Worm (Caenorhabditis elegans) whole organism, L3 larva: ENCODE results near the gene C47A10.16.

ENCODE experiments used
- R02D3.7 ChIP-seq: fragments of 150-350 bp; optimal IDR thresholded peaks from 2 replicates; lab custom pipeline; 2014; ENCODE audit warnings: missing biosample characterization, missing genetic modification characterization
- aly-2 ChIP-seq: fragments of 150-350 bp; optimal IDR thresholded peaks from 2 replicates; lab custom pipeline; 2014; ENCODE audit warnings: missing biosample characterization, missing genetic modification characterization
- ama-1 ChIP-seq: fragments of 150-350 bp; optimal IDR thresholded peaks from 2 replicates; lab custom pipeline; 2018
- ceh-82 ChIP-seq: fragments of 150-350 bp; optimal IDR thresholded peaks from 2 replicates; lab custom pipeline; 2014; ENCODE audit warnings: missing biosample characterization, missing genetic modification characterization
- daf-12 ChIP-seq: fragments of 150-350 bp; optimal IDR thresholded peaks from 2 replicates; lab custom pipeline; 2014; ENCODE audit warnings: missing biosample characterization, missing genetic modification reagents, missing genetic modification characterization
- elt-1 ChIP-seq: fragments of 150-350 bp; optimal IDR thresholded peaks from 2 replicates; lab custom pipeline; 2014; ENCODE audit warnings: missing biosample characterization, missing genetic modification characterization
- elt-2 ChIP-seq: sonication (generic microtip); optimal IDR thresholded peaks from 2 replicates; lab custom pipeline; 2016; ENCODE audit warnings: missing genetic modification reagents, mild to moderate bottlenecking, missing genetic modification characterization, missing compliant biosample characterization
- elt-3 ChIP-seq, 3 experiments: fragments of 150-350 bp in 1 of 3; sonication (generic microtip) in 2 of 3; optimal IDR thresholded peaks; 2 replicates in 2 of 3; 4 replicates in 1 of 3; lab custom pipeline; 2014 to 2017; ENCODE audit warnings: missing biosample characterization in 3 of 3, missing genetic modification characterization in 3 of 3
- eor-1 ChIP-seq, 2 experiments: fragments of 150-350 bp; optimal IDR thresholded peaks; 2 replicates each; lab custom pipeline; 2014 to 2018; ENCODE audit warnings: missing biosample characterization in 2 of 2, missing genetic modification characterization in 2 of 2
- fkh-10 ChIP-seq: sonication (generic microtip); optimal IDR thresholded peaks from 2 replicates; lab custom pipeline; 2017; ENCODE audit warnings: missing biosample characterization, missing genetic modification reagents, missing genetic modification characterization
- fos-1 ChIP-seq: fragments of 150-350 bp; optimal IDR thresholded peaks from 2 replicates; lab custom pipeline; 2014; ENCODE audit warnings: missing biosample characterization, missing genetic modification characterization
- hmg-11 ChIP-seq: sonication (generic microtip); optimal IDR thresholded peaks from 2 replicates; lab custom pipeline; 2016; ENCODE audit warnings: missing genetic modification characterization, missing compliant biosample characterization
- jun-1 ChIP-seq: fragments of 150-350 bp; optimal IDR thresholded peaks from 2 replicates; lab custom pipeline; 2014; ENCODE audit warnings: missing biosample characterization, missing genetic modification reagents, missing genetic modification characterization
- lin-15B ChIP-seq: fragments of 150-350 bp; optimal IDR thresholded peaks from 2 replicates; lab custom pipeline; 2014; ENCODE audit warnings: missing biosample characterization, missing genetic modification characterization
- lsy-12 ChIP-seq: sonication (generic microtip); optimal IDR thresholded peaks from 2 replicates; lab custom pipeline; 2016; ENCODE audit warnings: mild to moderate bottlenecking, missing genetic modification characterization, missing compliant biosample characterization
- mdl-1 ChIP-seq: fragments of 150-350 bp; optimal IDR thresholded peaks from 2 replicates; lab custom pipeline; 2014; ENCODE audit warnings: missing biosample characterization, missing genetic modification characterization
- nfya-1 ChIP-seq: sonication (generic microtip); optimal IDR thresholded peaks from 2 replicates; lab custom pipeline; 2017; ENCODE audit warnings: missing genetic modification characterization, mild to moderate bottlenecking, missing compliant biosample characterization, antibody characterized with exemption, moderate library complexity; ENCODE audit not compliant: insufficient read depth
- nhr-11 ChIP-seq: fragments of 150-350 bp; optimal IDR thresholded peaks from 2 replicates; lab custom pipeline; 2014; ENCODE audit warnings: missing biosample characterization, missing genetic modification characterization
- nhr-12 ChIP-seq: fragments of 150-350 bp; optimal IDR thresholded peaks from 2 replicates; lab custom pipeline; 2014; ENCODE audit warnings: missing biosample characterization, missing genetic modification characterization
- nhr-23 ChIP-seq: fragments of 150-350 bp; optimal IDR thresholded peaks from 2 replicates; lab custom pipeline; 2014; ENCODE audit warnings: missing biosample characterization, missing genetic modification reagents, missing genetic modification characterization
- nhr-237 ChIP-seq: fragments of 150-350 bp; optimal IDR thresholded peaks from 2 replicates; lab custom pipeline; 2014; ENCODE audit warnings: missing biosample characterization, missing genetic modification characterization
- nhr-25 ChIP-seq: sonication (generic microtip); optimal IDR thresholded peaks from 2 replicates; lab custom pipeline; 2017; ENCODE audit warnings: missing biosample characterization, missing genetic modification characterization
- nhr-28 ChIP-seq: fragments of 150-350 bp; optimal IDR thresholded peaks from 2 replicates; lab custom pipeline; 2014; ENCODE audit warnings: missing biosample characterization, missing genetic modification characterization
- nhr-43 ChIP-seq: sonication (generic microtip); optimal IDR thresholded peaks from 2 replicates; lab custom pipeline; 2016; ENCODE audit warnings: mild to moderate bottlenecking, missing genetic modification characterization, missing compliant biosample characterization; ENCODE audit not compliant: poor library complexity, severe bottlenecking
- nhr-76 ChIP-seq: fragments of 150-350 bp; sonication (generic microtip); optimal IDR thresholded peaks from 5 replicates; lab custom pipeline; 2014; ENCODE audit warnings: missing biosample characterization, missing genetic modification characterization
- nhr-77 ChIP-seq: fragments of 150-350 bp; optimal IDR thresholded peaks from 2 replicates; lab custom pipeline; 2014; ENCODE audit warnings: missing biosample characterization, missing genetic modification characterization
- pha-4 ChIP-seq: fragments of 150-350 bp; optimal IDR thresholded peaks from 2 replicates; lab custom pipeline; 2014; ENCODE audit warnings: missing biosample characterization, missing genetic modification reagents, missing genetic modification characterization
- pqm-1 ChIP-seq: fragments of 150-350 bp; optimal IDR thresholded peaks from 2 replicates; lab custom pipeline; 2017; ENCODE audit warnings: missing biosample characterization, missing genetic modification characterization, inconsistent platforms
- sea-2 ChIP-seq: fragments of 150-350 bp; sonication (generic microtip); optimal IDR thresholded peaks from 4 replicates; lab custom pipeline; 2014; ENCODE audit warnings: missing biosample characterization, missing genetic modification reagents, missing genetic modification characterization
- skn-1 ChIP-seq: fragments of 150-350 bp; optimal IDR thresholded peaks from 2 replicates; lab custom pipeline; 2014; ENCODE audit warnings: missing biosample characterization, missing genetic modification characterization
- tbx-2 ChIP-seq: sonication (generic microtip); optimal IDR thresholded peaks from 2 replicates; lab custom pipeline; 2016; ENCODE audit warnings: mild to moderate bottlenecking, missing genetic modification characterization, missing compliant biosample characterization
- unc-39 ChIP-seq: sonication (generic microtip); optimal IDR thresholded peaks from 4 replicates; lab custom pipeline; 2017; ENCODE audit warnings: missing biosample characterization, missing genetic modification characterization
- unc-62 ChIP-seq: fragments of 150-350 bp; sonication (generic microtip); optimal IDR thresholded peaks from 4 replicates; lab custom pipeline; 2014; ENCODE audit warnings: missing biosample characterization, missing genetic modification reagents, missing genetic modification characterization
- zag-1 ChIP-seq: fragments of 150-350 bp; optimal IDR thresholded peaks from 2 replicates; lab custom pipeline; 2014; ENCODE audit warnings: missing biosample characterization, missing genetic modification characterization
- ztf-4 ChIP-seq: fragments of 150-350 bp; optimal IDR thresholded peaks from 2 replicates; lab custom pipeline; 2014; ENCODE audit warnings: missing biosample characterization, missing genetic modification characterization

The C47A10.16 gene

DNA sequence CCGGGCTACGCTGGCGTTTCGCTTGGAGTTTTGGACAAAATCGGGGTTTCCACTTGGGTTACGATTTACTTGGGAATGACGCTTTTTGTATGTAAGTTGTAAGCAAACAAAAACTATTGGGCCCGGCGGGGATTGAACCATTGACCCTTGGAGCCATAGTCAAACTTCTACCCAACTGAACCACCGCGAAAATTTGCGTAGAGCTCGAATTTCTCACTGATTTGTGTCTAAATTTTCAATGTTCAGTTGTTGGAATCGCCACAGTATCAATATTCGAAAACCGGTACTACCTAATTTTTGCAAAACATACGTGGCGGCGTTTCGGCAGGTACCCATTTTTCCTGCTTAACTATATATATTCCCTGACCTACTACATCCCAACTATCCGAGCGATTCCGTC, 2.8 kb upstream of the C47A10.16 start:
- TF ChIP-seq nhr-77 (tag; lab: Kevin White, UChicago) (no peak), nfya-1 (no peak), mdl-1 (no peak), elt-3 (tag; optimal IDR thresholded peaks at IDR 0.05; lab: Kevin White, UChicago) (no peak), skn-1 (tag; lab: Kevin White, UChicago) (no peak), fkh-10 (no peak), unc-39 (tag; lab: Kevin White, UChicago) (no peak), lsy-12 (no peak)
- TF ChIP-seq, all 47 proteins: peak for 0

DNA sequence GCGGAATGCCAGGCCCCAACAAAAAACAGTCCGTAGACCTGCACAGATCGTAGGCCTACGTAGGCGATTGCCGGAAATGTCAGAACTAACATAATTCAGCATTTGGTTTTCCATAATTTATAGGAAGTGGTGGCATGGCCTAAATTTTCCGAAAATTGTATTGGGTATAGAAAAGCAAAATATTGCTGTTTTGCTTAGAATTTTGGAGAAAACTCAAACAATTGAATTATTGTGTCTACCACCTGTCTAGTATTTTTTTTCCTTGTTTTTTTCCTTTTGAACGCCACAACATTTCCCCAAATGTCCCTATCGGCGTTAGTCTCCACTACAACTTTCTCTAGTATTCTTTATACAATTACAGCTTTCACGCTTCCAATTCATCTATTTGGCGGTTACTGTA, 2.3 kb upstream of the C47A10.16 start, which contains the start of gene srh-284:
srh-284 (plus strand) TSS at position 301 of the 400 bp plus-strand sequence.
- TF ChIP-seq fkh-10 = no peak
- TF ChIP-seq nfya-1 = no peak
- TF ChIP-seq mdl-1 = no peak
- TF ChIP-seq sea-2 = no peak
- TF ChIP-seq nhr-23 (tag; lab: Kevin White, UChicago) = no peak
- TF ChIP-seq nhr-25 (tag; lab: Kevin White, UChicago) = no peak
- TF ChIP-seq lin-15B (tag; lab: Kevin White, UChicago) = no peak
- no peak for TF ChIP-seq unc-39 (tag; lab: Kevin White, UChicago)
- no peak for TF ChIP-seq lsy-12
- no peak for TF ChIP-seq hmg-11 (tag; lab: Kevin White, UChicago)
- TF ChIP-seq tbx-2 (tag; lab: Kevin White, UChicago) = no peak

DNA sequence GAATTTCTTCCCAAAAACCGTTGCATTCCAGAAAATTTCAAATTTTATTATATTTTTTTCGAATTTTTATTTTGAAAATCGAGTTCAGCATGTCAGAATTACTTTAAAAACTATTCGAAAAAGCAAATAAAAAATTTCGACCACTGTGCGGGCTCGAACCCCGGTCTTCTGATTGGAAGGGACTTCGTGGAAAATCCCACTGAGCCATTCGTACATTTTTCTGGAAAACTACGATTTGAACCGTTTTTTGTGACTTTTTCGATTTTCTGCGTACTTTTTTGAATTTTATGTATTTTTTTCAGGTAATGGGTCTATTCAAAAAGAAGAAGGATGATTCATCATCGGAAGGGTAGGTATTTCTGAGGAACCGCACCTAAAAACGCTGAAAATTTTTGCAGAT, 9.4 kb downstream of the C47A10.16 start, which contains the start of gene pgp-9:
pgp-9 (plus strand) TSS at position 301 of the 400 bp plus-strand sequence.
- TF ChIP-seq nhr-43 (tag; lab: Kevin White, UChicago) (no peak), daf-12 (no peak), nhr-237 (tag; lab: Kevin White, UChicago) (no peak), unc-62 (GFP tag; lab: Kevin White, UChicago) (no peak), nhr-23 (tag; lab: Kevin White, UChicago) (no peak), elt-2 (tag; lab: Kevin White, UChicago) (no peak), eor-1 (tag; optimal IDR thresholded peaks at IDR 0.05; lab: Kevin White, UChicago) (no peak), lsy-12 (no peak), nfya-1 (no peak), R02D3.7 (tag; lab: Kevin White, UChicago) (no peak), ztf-4 (tag; lab: Kevin White, UChicago) (no peak), nhr-12 (tag; lab: Kevin White, UChicago) (no peak), hmg-11 (tag; lab: Kevin White, UChicago) (no peak), nhr-11 (tag; lab: Kevin White, UChicago) (no peak), nhr-76 (tag; lab: Kevin White, UChicago) (no peak), tbx-2 (tag; lab: Kevin White, UChicago) (no peak), nhr-28 (tag; lab: Kevin White, UChicago) (no peak), ceh-82 (tag; lab: Kevin White, UChicago) (no peak)

- TF ChIP-seq elt-1 (tag; lab: Kevin White, UChicago) (no peak), nhr-28 (tag; lab: Kevin White, UChicago) (no peak), daf-12 (no peak), elt-2 (tag; lab: Kevin White, UChicago) (peak; percentile 82), ceh-82 (tag; lab: Kevin White, UChicago) (no peak), unc-62 (GFP tag; lab: Kevin White, UChicago) (no peak), lsy-12 (no peak), ama-1 (lab: Kevin White, UChicago) (no peak), jun-1 (tag; lab: Kevin White, UChicago) (no peak), zag-1 (tag; lab: Kevin White, UChicago) (no peak), skn-1 (tag; lab: Kevin White, UChicago) (no peak), nhr-25 (tag; lab: Kevin White, UChicago) (no peak), elt-3 (tag; optimal IDR thresholded peaks at IDR 0.05; lab: Kevin White, UChicago) (no peak), pqm-1 (tag; lab: Kevin White, UChicago) (peak; percentile 78), unc-39 (tag; lab: Kevin White, UChicago) (no peak), pha-4 (tag; lab: Kevin White, UChicago) (peak; percentile 31), fos-1 (tag; lab: Kevin White, UChicago) (no peak), R02D3.7 (tag; lab: Kevin White, UChicago) (no peak), aly-2 (tag; lab: Kevin White, UChicago) (no peak)
Measured at ce11 chrV:17754999-17755398, 10.0 kb downstream of the C47A10.16 start.
